Fruit fly (Drosophila melanogaster) whole organism, adult: ENCODE measurements around the gene vls.

Source experiments
- CG11617 ChIP-seq: fragments of 200-800 bp; sonication (Bioruptor generic); optimal IDR thresholded peaks from 2 replicates; lab custom pipeline; 2017; ENCODE audit warnings: mild to moderate bottlenecking, missing biosample characterization, missing genetic modification reagents, missing genetic modification characterization
- CG12768 ChIP-seq: fragments of 200-800 bp; sonication (Bioruptor generic); optimal IDR thresholded peaks from 2 replicates; lab custom pipeline; 2017; ENCODE audit warnings: missing biosample characterization, missing genetic modification characterization, mild to moderate bottlenecking, moderate library complexity, missing genetic modification reagents
- CG14711 ChIP-seq: fragments of 200-800 bp; sonication (Bioruptor generic); optimal IDR thresholded peaks from 2 replicates; lab custom pipeline; 2018; ENCODE audit warnings: missing biosample characterization, mild to moderate bottlenecking, missing genetic modification characterization, moderate library complexity
- CG1620 ChIP-seq: fragments of 200-800 bp; sonication (Bioruptor generic); optimal IDR thresholded peaks from 2 replicates; lab custom pipeline; 2016; ENCODE audit warnings: missing biosample characterization, missing genetic modification characterization
- CG33017 ChIP-seq: fragments of 200-800 bp; sonication (Bioruptor generic); optimal IDR thresholded peaks from 2 replicates; lab custom pipeline; 2018; ENCODE audit warnings: missing biosample characterization, mild to moderate bottlenecking, missing genetic modification characterization, moderate library complexity
- CG5204 ChIP-seq: fragments of 200-800 bp; sonication (Bioruptor generic); optimal IDR thresholded peaks from 2 replicates; lab custom pipeline; 2016; ENCODE audit warnings: missing biosample characterization, missing genetic modification characterization
- CG7045 ChIP-seq: fragments of 200-800 bp; sonication (Bioruptor generic); optimal IDR thresholded peaks from 2 replicates; lab custom pipeline; 2017; ENCODE audit warnings: missing biosample characterization, mild to moderate bottlenecking, missing genetic modification characterization
- CG7101 ChIP-seq: fragments of 200-800 bp; sonication (Bioruptor generic); optimal IDR thresholded peaks from 2 replicates; lab custom pipeline; 2018; ENCODE audit warnings: missing biosample characterization, mild to moderate bottlenecking, missing genetic modification characterization, moderate library complexity
- Clk ChIP-seq: fragments of 200-800 bp; sonication (Bioruptor generic); optimal IDR thresholded peaks from 2 replicates; lab custom pipeline; 2017; ENCODE audit warnings: missing biosample characterization, missing genetic modification characterization
- Crg-1 ChIP-seq: fragments of 200-800 bp; sonication (Bioruptor generic); optimal IDR thresholded peaks from 2 replicates; lab custom pipeline; 2016; ENCODE audit warnings: missing biosample characterization, missing genetic modification characterization
- Hr96 ChIP-seq: fragments of 200-800 bp; sonication (Bioruptor generic); optimal IDR thresholded peaks from 2 replicates; lab custom pipeline; 2016; ENCODE audit warnings: missing biosample characterization, missing genetic modification characterization
- Mnt ChIP-seq: fragments of 200-800 bp; sonication (Bioruptor generic); optimal IDR thresholded peaks from 2 replicates; lab custom pipeline; 2016; ENCODE audit warnings: missing biosample characterization, mild to moderate bottlenecking, missing genetic modification characterization
- bab1 ChIP-seq: fragments of 200-800 bp; sonication (Bioruptor generic); optimal IDR thresholded peaks from 3 replicates; lab custom pipeline; 2019; ENCODE audit warnings: missing biosample characterization, mild to moderate bottlenecking, missing genetic modification characterization, moderate library complexity
- cic ChIP-seq: fragments of 200-800 bp; sonication (Bioruptor generic); optimal IDR thresholded peaks from 2 replicates; lab custom pipeline; 2017; ENCODE audit warnings: missing biosample characterization, mild to moderate bottlenecking, missing genetic modification characterization, moderate library complexity
- cnc ChIP-seq, 2 experiments: fragments of >200 bp; optimal IDR thresholded peaks; 2 replicates each; lab custom pipeline; 2017
- kay ChIP-seq: fragments of 200-800 bp; sonication (Bioruptor generic); peaks from one replicate; lab custom pipeline; 2016; ENCODE audit warnings: missing biosample characterization, missing genetic modification characterization, borderline replicate concordance
- ovo ChIP-seq: fragments of 200-800 bp; sonication (Bioruptor generic); optimal IDR thresholded peaks from 2 replicates; lab custom pipeline; 2016; ENCODE audit warnings: missing biosample characterization, missing genetic modification characterization
- pad ChIP-seq: fragments of 200-800 bp; sonication (Bioruptor generic); optimal IDR thresholded peaks from 3 replicates; lab custom pipeline; 2017; ENCODE audit warnings: missing biosample characterization, missing genetic modification characterization, mild to moderate bottlenecking, moderate library complexity, missing genetic modification reagents
- tj ChIP-seq: fragments of 200-800 bp; sonication (Bioruptor generic); optimal IDR thresholded peaks from 3 replicates; lab custom pipeline; 2017; ENCODE audit warnings: missing biosample characterization, mild to moderate bottlenecking, missing genetic modification characterization, moderate library complexity
- toe ChIP-seq: fragments of 200-800 bp; sonication (Bioruptor generic); optimal IDR thresholded peaks from 2 replicates; lab custom pipeline; 2016; ENCODE audit warnings: missing biosample characterization, missing genetic modification characterization

Gene vls

dm6 chr2L:20084068-20084651 lies 18.7 kb upstream of the vls start:
- TF ChIP-seq CG33017 (tag; lab: Kevin White, UChicago) (no peak), pad (GFP tag; lab: Kevin White, UChicago) (peak; percentile 42), bab1 (no peak), CG14711 (no peak), Mnt (peak; percentile 67), Clk (GFP tag; lab: Kevin White, UChicago) (no peak), kay (GFP tag; lab: Kevin White, UChicago) (no peak)

- no peak for TF ChIP-seq Hr96 (GFP tag; lab: Kevin White, UChicago)
- TF ChIP-seq cnc (optimal IDR thresholded peaks at IDR 0.05; lab: Kevin White, UChicago): no peak
- TF ChIP-seq CG33017 (tag; lab: Kevin White, UChicago): peak; percentile 47
- peak; percentile 10 for TF ChIP-seq CG11617 (GFP tag; lab: Kevin White, UChicago)
- TF ChIP-seq CG7045 (GFP tag; lab: Kevin White, UChicago): peak; percentile 12
- TF ChIP-seq CG5204 (GFP tag; lab: Kevin White, UChicago): no peak
- TF ChIP-seq CG14711: peak; percentile 48
- TF ChIP-seq toe (GFP tag; lab: Kevin White, UChicago): peak; percentile 7
- TF ChIP-seq kay (GFP tag; lab: Kevin White, UChicago): peak; percentile 60
- TF ChIP-seq tj (GFP tag; lab: Kevin White, UChicago): peak; percentile 93
- no peak for TF ChIP-seq CG1620 (GFP tag; lab: Kevin White, UChicago)
- no peak for TF ChIP-seq bab1
- TF ChIP-seq Clk (GFP tag; lab: Kevin White, UChicago): peak; percentile 42
- TF ChIP-seq CG7101: peak; percentile 58
- TF ChIP-seq pad (GFP tag; lab: Kevin White, UChicago): peak; percentile 77
These were observed 17.7 kb upstream of the vls start for dm6 chr2L:20082965-20083855.

DNA sequence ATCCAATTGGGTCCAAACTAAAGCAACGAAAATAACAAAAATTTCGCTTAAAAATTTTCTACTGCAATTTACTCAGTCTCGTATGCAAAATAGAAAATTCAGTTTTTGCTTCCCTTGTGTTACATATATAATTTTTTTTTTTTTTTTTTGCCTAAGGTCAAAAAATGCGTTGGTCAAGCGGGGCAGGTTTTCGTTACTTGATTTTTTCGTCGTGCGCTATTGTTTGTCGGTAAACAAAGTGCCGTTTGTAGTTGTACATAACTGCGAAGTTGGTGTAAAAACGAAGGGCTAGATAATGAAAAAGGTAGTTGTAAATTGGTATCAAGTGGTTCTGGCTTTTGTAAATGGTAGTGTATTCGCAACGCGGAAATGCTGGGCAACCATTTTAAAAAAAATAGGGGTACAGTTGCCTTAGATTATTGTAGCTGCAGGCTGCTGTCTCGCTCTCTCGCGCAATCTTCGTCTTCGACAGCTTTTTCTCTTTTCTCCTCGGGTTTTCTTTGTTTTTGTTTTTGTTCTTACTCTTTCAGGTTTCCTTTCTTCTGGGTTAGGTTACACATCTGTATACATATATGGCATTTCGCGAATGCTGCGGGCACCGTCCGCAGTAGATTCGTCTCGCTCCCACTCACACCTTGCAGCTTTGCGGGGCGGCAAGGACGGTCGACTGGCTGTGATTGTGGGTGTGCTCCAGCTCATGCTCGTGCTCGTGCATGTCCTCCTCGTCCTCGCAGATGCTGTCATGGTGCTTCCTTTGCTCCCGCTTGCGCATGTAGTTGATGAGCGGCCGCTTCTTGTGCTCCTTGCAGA lies 16.9 kb upstream of the vls start:
- TF ChIP-seq CG12768 (no peak), ovo (GFP tag; lab: Kevin White, UChicago) (peak; percentile 39)

DNA sequence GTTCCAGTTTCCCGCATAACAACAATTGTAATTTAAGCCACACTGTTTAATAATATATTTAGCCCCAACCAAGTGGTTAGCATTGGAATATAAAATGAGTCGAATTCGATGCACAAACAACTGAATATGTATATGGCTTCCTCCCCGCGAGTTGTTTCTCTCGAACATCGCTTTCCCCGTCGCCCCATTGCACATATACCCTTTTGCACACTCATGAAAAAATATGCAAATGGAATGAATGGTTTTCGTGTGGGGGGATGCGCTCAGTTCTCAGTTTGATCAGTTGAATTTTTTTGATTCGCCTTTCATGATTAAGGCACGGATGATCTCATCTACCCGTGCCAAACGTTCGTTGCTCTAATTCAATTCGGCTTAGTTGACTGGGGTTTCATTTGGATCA lies 15.3 kb upstream of the vls start:
- TF ChIP-seq CG7045 (GFP tag; lab: Kevin White, UChicago): no peak
- peak; percentile 17 for TF ChIP-seq CG12768
- peak; percentile 72 for TF ChIP-seq kay (GFP tag; lab: Kevin White, UChicago)
- TF ChIP-seq tj (GFP tag; lab: Kevin White, UChicago): peak; percentile 55
- TF ChIP-seq ovo (GFP tag; lab: Kevin White, UChicago): no peak
- TF ChIP-seq CG11617 (GFP tag; lab: Kevin White, UChicago): no peak
- TF ChIP-seq cic: no peak
- TF ChIP-seq Crg-1: no peak
- no peak for TF ChIP-seq pad (GFP tag; lab: Kevin White, UChicago)
- no peak for TF ChIP-seq CG1620 (GFP tag; lab: Kevin White, UChicago)
- no peak for TF ChIP-seq Hr96 (GFP tag; lab: Kevin White, UChicago)
- TF ChIP-seq Mnt: no peak

dm6 chr2L:20078880-20079279 lies 13.4 kb upstream of the vls start:
- TF ChIP-seq CG14711 (no peak), CG1620 (GFP tag; lab: Kevin White, UChicago) (no peak), CG5204 (GFP tag; lab: Kevin White, UChicago) (no peak), CG12768 (peak; percentile 14), cnc (optimal IDR thresholded peaks at IDR 0.05; lab: Kevin White, UChicago) (no peak), tj (GFP tag; lab: Kevin White, UChicago) (no peak), CG11617 (GFP tag; lab: Kevin White, UChicago) (peak; percentile 50), toe (GFP tag; lab: Kevin White, UChicago) (no peak), cic (no peak), CG7045 (GFP tag; lab: Kevin White, UChicago) (no peak), Crg-1 (no peak), kay (GFP tag; lab: Kevin White, UChicago) (no peak), Mnt (no peak), CG7101 (peak; percentile 44), bab1 (no peak), CG33017 (tag; lab: Kevin White, UChicago) (no peak), ovo (GFP tag; lab: Kevin White, UChicago) (no peak), Hr96 (GFP tag; lab: Kevin White, UChicago) (peak; percentile 60), pad (GFP tag; lab: Kevin White, UChicago) (no peak), Clk (GFP tag; lab: Kevin White, UChicago) (peak; percentile 8)
